Worm (Caenorhabditis elegans): ENCODE results near the gene cyp-29A2.

DNA sequence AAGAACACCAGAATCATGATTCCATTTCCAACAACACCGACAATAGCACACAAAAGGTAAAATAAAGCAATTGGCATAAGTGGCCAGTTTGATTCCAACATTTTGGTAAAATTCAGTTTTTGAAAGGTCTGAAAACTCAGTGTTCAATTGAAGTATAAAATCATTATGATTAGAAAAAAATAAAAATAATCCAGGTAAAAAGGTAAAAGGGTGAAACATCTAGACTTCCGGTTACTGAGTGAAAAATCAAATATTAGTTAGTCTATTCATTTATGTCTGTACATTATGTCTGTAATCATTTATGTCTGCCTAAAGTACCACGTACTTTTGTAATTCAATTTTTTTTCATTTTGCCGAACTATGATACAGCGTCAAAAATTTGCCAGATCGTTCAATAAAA, 37.6 kb downstream of the cyp-29A2 start, which contains the start of gene srsx-31:
- TF ChIP-seq ztf-11 (tag; optimal IDR thresholded peaks at IDR 0.05) (no peak), nhr-237 (tag; optimal IDR thresholded peaks at IDR 0.05) (no peak), pha-4 (tag; optimal IDR thresholded peaks at IDR 0.05) (no peak), nhr-28 (tag; optimal IDR thresholded peaks at IDR 0.05) (no peak), elt-3 (tag; optimal IDR thresholded peaks at IDR 0.05) (no peak)

All from whole organism, mixed stage, embryonic.